Worm (Caenorhabditis elegans) whole organism, young adult: ENCODE results near the gene cysl-4.

Experiments used
- B0336.3 ChIP-seq: fragments of 200-800 bp; sonication (Bioruptor generic); IDR thresholded peaks from 2 replicates; pipeline ENCODE4 v1.3.6; 2022; ENCODE audit warnings: missing genetic modification characterization, missing compliant biosample characterization
- C17E4.6 ChIP-seq: fragments of 200-800 bp; sonication (Bioruptor generic); IDR thresholded peaks from 2 replicates; pipeline ENCODE4 v1.3.6; 2022; ENCODE audit warnings: missing genetic modification reagents, missing genetic modification characterization, missing compliant biosample characterization
- D2030.7 ChIP-seq: fragments of 200-800 bp; sonication (Bioruptor generic); IDR thresholded peaks from 2 replicates; pipeline ENCODE4 v1.3.6; 2022; ENCODE audit warnings: missing genetic modification reagents, missing genetic modification characterization, missing compliant biosample characterization
- F10E7.11 ChIP-seq: sonication (generic microtip); optimal IDR thresholded peaks from 2 replicates; lab custom pipeline; 2017; ENCODE audit warnings: mild to moderate bottlenecking, missing genetic modification characterization, moderate library complexity, missing compliant biosample characterization
- F33H1.4 ChIP-seq: fragments of 200-800 bp; sonication (Bioruptor generic); IDR thresholded peaks from 2 replicates; pipeline ENCODE4 v1.3.6; 2022; ENCODE audit warnings: missing genetic modification reagents, missing genetic modification characterization, missing compliant biosample characterization
- F52B5.7 ChIP-seq: sonication (generic microtip); optimal IDR thresholded peaks from 2 replicates; lab custom pipeline; 2016; ENCODE audit warnings: mild to moderate bottlenecking, missing genetic modification characterization, missing compliant biosample characterization
- K12H6.12 ChIP-seq: fragments of 200-800 bp; sonication (Bioruptor generic); optimal IDR thresholded peaks from 2 replicates; lab custom pipeline; 2018; ENCODE audit warnings: mild to moderate bottlenecking, missing genetic modification characterization, missing compliant biosample characterization
- Y53G8AR.9 ChIP-seq: fragments of 200-800 bp; sonication (Bioruptor generic); conservative IDR thresholded peaks from 2 replicates; pipeline ENCODE4 v1.3.6; 2022; ENCODE audit warnings: missing genetic modification reagents, missing genetic modification characterization, missing compliant biosample characterization
- aptf-2 ChIP-seq: fragments of 200-800 bp; sonication (Bioruptor generic); conservative IDR thresholded peaks from 2 replicates; pipeline ENCODE4 v1.3.6; 2022; ENCODE audit warnings: missing genetic modification reagents, missing genetic modification characterization, missing compliant biosample characterization
- athp-1 ChIP-seq: sonication (generic microtip); optimal IDR thresholded peaks from 2 replicates; lab custom pipeline; 2017; ENCODE audit warnings: mild to moderate bottlenecking, missing genetic modification characterization, missing compliant biosample characterization
- attf-5 ChIP-seq: fragments of 200-800 bp; sonication (Bioruptor generic); optimal IDR thresholded peaks from 2 replicates; lab custom pipeline; 2018; ENCODE audit warnings: mild to moderate bottlenecking, missing genetic modification characterization, missing compliant biosample characterization
- ccch-3 ChIP-seq: fragments of 200-800 bp; sonication (Bioruptor generic); optimal IDR thresholded peaks from 2 replicates; lab custom pipeline; 2018; ENCODE audit warnings: mild to moderate bottlenecking, missing genetic modification characterization, missing compliant biosample characterization
- cebp-1 ChIP-seq, 2 experiments: fragments of 200-800 bp in 1 of 2; sonication (Bioruptor generic) in 1 of 2; sonication (generic microtip) in 1 of 2; IDR thresholded peaks in 1 of 2; optimal IDR thresholded peaks in 1 of 2; 2 replicates each; pipeline versions ENCODE4 v1.3.6 to Lab custom; 2017 to 2022; ENCODE audit warnings: missing compliant biosample characterization in 2 of 2, missing genetic modification characterization in 2 of 2, mild to moderate bottlenecking in 1 of 2, missing genetic modification reagents in 1 of 2, moderate library complexity in 1 of 2
- ceh-100 ChIP-seq: fragments of 200-800 bp; sonication (Bioruptor generic); IDR thresholded peaks from 2 replicates; pipeline ENCODE4 v1.3.6; 2022; ENCODE audit warnings: missing genetic modification reagents, missing genetic modification characterization, missing compliant biosample characterization
- ceh-27 ChIP-seq: fragments of 200-800 bp; sonication (Bioruptor generic); optimal IDR thresholded peaks from 2 replicates; lab custom pipeline; 2018; ENCODE audit warnings: mild to moderate bottlenecking, missing genetic modification characterization, moderate library complexity, missing compliant biosample characterization
- ceh-58 ChIP-seq: fragments of 200-800 bp; sonication (Bioruptor generic); IDR thresholded peaks from 2 replicates; pipeline ENCODE4 v1.3.6; 2022; ENCODE audit warnings: missing genetic modification characterization, missing compliant biosample characterization
- chd-7 ChIP-seq: sonication (generic microtip); optimal IDR thresholded peaks from 2 replicates; lab custom pipeline; 2016; ENCODE audit warnings: mild to moderate bottlenecking, missing genetic modification characterization, moderate library complexity, missing compliant biosample characterization
- dox-1 ChIP-seq: fragments of 200-800 bp; sonication (Bioruptor generic); IDR thresholded peaks from 2 replicates; pipeline ENCODE4 v1.3.6; 2022; ENCODE audit warnings: missing genetic modification reagents, missing genetic modification characterization, missing compliant biosample characterization
- egl-18 ChIP-seq: fragments of 200-800 bp; sonication (Bioruptor generic); IDR thresholded peaks from 2 replicates; pipeline ENCODE4 v1.3.6; 2022; ENCODE audit warnings: missing genetic modification reagents, missing genetic modification characterization, missing compliant biosample characterization
- egl-44 ChIP-seq: fragments of 200-800 bp; sonication (Bioruptor generic); IDR thresholded peaks from 2 replicates; pipeline ENCODE4 v1.3.6; 2022; ENCODE audit warnings: missing genetic modification reagents, missing genetic modification characterization, missing compliant biosample characterization
- egrh-3 ChIP-seq: fragments of 200-800 bp; sonication (Bioruptor generic); IDR thresholded peaks from 2 replicates; pipeline ENCODE4 v1.3.6; 2022; ENCODE audit warnings: missing genetic modification reagents, missing genetic modification characterization, missing compliant biosample characterization
- ets-4 ChIP-seq: fragments of 200-800 bp; sonication (Bioruptor generic); optimal IDR thresholded peaks from 2 replicates; lab custom pipeline; 2018; ENCODE audit warnings: mild to moderate bottlenecking, missing genetic modification characterization, missing compliant biosample characterization
- hmg-20 ChIP-seq: fragments of 200-800 bp; sonication (Bioruptor generic); IDR thresholded peaks from 2 replicates; pipeline ENCODE4 v1.3.6; 2022; ENCODE audit warnings: missing genetic modification reagents, missing genetic modification characterization, missing compliant biosample characterization
- hrde-1 ChIP-seq: sonication (generic microtip); optimal IDR thresholded peaks from 2 replicates; lab custom pipeline; 2016; ENCODE audit warnings: missing genetic modification characterization, mild to moderate bottlenecking, missing compliant biosample characterization, moderate library complexity, missing genotype, missing genetic modification reagents, borderline replicate concordance
- hsf-1 ChIP-seq: fragments of 200-800 bp; sonication (Bioruptor generic); IDR thresholded peaks from 2 replicates; pipeline ENCODE4 v1.3.6; 2022; ENCODE audit warnings: missing genetic modification reagents, missing genetic modification characterization, missing compliant biosample characterization
- let-526 ChIP-seq: fragments of 200-800 bp; sonication (Bioruptor generic); IDR thresholded peaks from 2 replicates; pipeline ENCODE4 v1.3.6; 2022; ENCODE audit warnings: missing genetic modification reagents, missing genetic modification characterization, missing compliant biosample characterization
- let-607 ChIP-seq, 2 experiments: fragments of 200-800 bp in 1 of 2; sonication (Bioruptor generic) in 1 of 2; sonication (generic microtip) in 1 of 2; optimal IDR thresholded peaks; 2 replicates each; lab custom pipeline; 2016 to 2018; ENCODE audit warnings: mild to moderate bottlenecking in 2 of 2, missing compliant biosample characterization in 2 of 2, missing genetic modification characterization in 2 of 2, moderate library complexity in 2 of 2, missing genotype in 1 of 2
- lin-40 ChIP-seq: sonication (generic microtip); optimal IDR thresholded peaks from 2 replicates; lab custom pipeline; 2016; ENCODE audit warnings: missing genetic modification characterization, mild to moderate bottlenecking, missing compliant biosample characterization, missing genotype, missing genetic modification reagents
- lsl-1 ChIP-seq: fragments of 200-800 bp; sonication (Bioruptor generic); optimal IDR thresholded peaks from 2 replicates; lab custom pipeline; 2018; ENCODE audit warnings: mild to moderate bottlenecking, missing genetic modification characterization, moderate library complexity, missing compliant biosample characterization
- madf-10 ChIP-seq: sonication (generic microtip); optimal IDR thresholded peaks from 2 replicates; lab custom pipeline; 2016; ENCODE audit warnings: mild to moderate bottlenecking, missing genetic modification characterization, missing compliant biosample characterization
- madf-3 ChIP-seq: fragments of 200-800 bp; sonication (Bioruptor generic); IDR thresholded peaks from 2 replicates; pipeline ENCODE4 v1.3.6; 2022; ENCODE audit warnings: missing genetic modification reagents, missing genetic modification characterization, missing compliant biosample characterization
- madf-8 ChIP-seq: fragments of 200-800 bp; sonication (Bioruptor generic); conservative IDR thresholded peaks from 2 replicates; pipeline ENCODE4 v1.3.6; 2022; ENCODE audit warnings: missing genetic modification reagents, missing genetic modification characterization, missing compliant biosample characterization
- mes-4 ChIP-seq: sonication (generic microtip); optimal IDR thresholded peaks from 2 replicates; lab custom pipeline; 2016; ENCODE audit warnings: missing genotype, missing genetic modification characterization, missing compliant biosample characterization
- nfya-2 ChIP-seq: fragments of 200-800 bp; sonication (Bioruptor generic); IDR thresholded peaks from 2 replicates; pipeline ENCODE4 v1.3.6; 2022; ENCODE audit warnings: missing genetic modification reagents, missing genetic modification characterization, missing compliant biosample characterization
- nhr-90 ChIP-seq: sonication (generic microtip); optimal IDR thresholded peaks from 2 replicates; lab custom pipeline; 2016; ENCODE audit warnings: missing genotype, mild to moderate bottlenecking, missing genetic modification characterization, missing compliant biosample characterization
- snpc-1.1 ChIP-seq: sonication (generic microtip); optimal IDR thresholded peaks from 2 replicates; lab custom pipeline; 2017; ENCODE audit warnings: missing genetic modification characterization, mild to moderate bottlenecking, missing compliant biosample characterization, antibody characterized with exemption, moderate library complexity, missing genotype, missing genetic modification reagents; ENCODE audit not compliant: insufficient read depth
- tbp1 ChIP-seq: fragments of 200-800 bp; sonication (Bioruptor generic); optimal IDR thresholded peaks from 2 replicates; lab custom pipeline; 2018; ENCODE audit warnings: mild to moderate bottlenecking, missing genetic modification characterization, missing compliant biosample characterization
- tlf-1 ChIP-seq: fragments of 200-800 bp; sonication (Bioruptor generic); optimal IDR thresholded peaks from 2 replicates; lab custom pipeline; 2018; ENCODE audit warnings: mild to moderate bottlenecking, missing genetic modification characterization, missing compliant biosample characterization
- zfh-2 ChIP-seq: fragments of 200-800 bp; sonication (Bioruptor generic); conservative IDR thresholded peaks from 2 replicates; pipeline ENCODE4 v1.3.6; 2022; ENCODE audit warnings: missing genetic modification reagents, missing genetic modification characterization, missing compliant biosample characterization
- ztf-25 ChIP-seq: fragments of 200-800 bp; sonication (Bioruptor generic); IDR thresholded peaks from 2 replicates; pipeline ENCODE4 v1.3.6; 2022; ENCODE audit warnings: missing genetic modification reagents, missing genetic modification characterization, missing compliant biosample characterization
- ztf-26 ChIP-seq: sonication (generic microtip); optimal IDR thresholded peaks from 2 replicates; lab custom pipeline; 2017; ENCODE audit warnings: missing genetic modification characterization, missing compliant biosample characterization
- ztf-3 ChIP-seq: fragments of 200-800 bp; sonication (Bioruptor generic); optimal IDR thresholded peaks from 2 replicates; lab custom pipeline; 2018; ENCODE audit warnings: mild to moderate bottlenecking, missing genetic modification characterization, missing compliant biosample characterization
- ztf-6 ChIP-seq: fragments of 200-800 bp; sonication (Bioruptor generic); IDR thresholded peaks from 2 replicates; pipeline ENCODE4 v1.3.6; 2022; ENCODE audit warnings: missing genetic modification reagents, missing genetic modification characterization, missing compliant biosample characterization

The cysl-4 gene

DNA sequence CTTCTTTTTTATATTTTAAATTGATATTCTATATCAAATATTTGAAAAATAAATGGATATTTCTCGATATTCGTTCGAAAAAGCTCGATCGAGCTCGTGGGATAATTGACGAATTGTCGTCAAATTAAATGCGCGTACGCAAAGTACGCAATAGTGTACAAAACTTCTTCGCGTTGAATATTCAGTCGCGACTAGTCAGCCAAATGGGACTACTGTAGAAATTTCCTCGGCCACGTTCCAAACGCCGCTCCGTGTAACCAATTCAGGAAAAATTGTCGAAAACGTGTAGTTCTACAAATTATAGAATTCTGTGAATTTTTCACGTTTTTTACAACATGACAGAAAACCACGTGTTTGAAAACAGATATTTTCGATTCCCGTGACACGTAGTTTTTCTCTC is 3.7 kb downstream of the cysl-4 start (continued):
- TF ChIP-seq hmg-20 (GFP tag; lab: Robert Waterston, UW) (no peak), attf-5 (peak; percentile 69), K12H6.12 (tag; lab: Kevin White, UChicago) (no peak), ztf-3 (GFP tag; lab: Kevin White, UChicago) (no peak), ztf-6 (GFP tag; lab: Robert Waterston, UW) (no peak), B0336.3 (GFP tag; lab: Robert Waterston, UW) (peak; percentile 65), zfh-2 (GFP tag; lab: Robert Waterston, UW) (no peak), ztf-25 (GFP tag; lab: Robert Waterston, UW) (peak; percentile 85; the same call in 1 of the 2 replicates), D2030.7 (GFP tag; lab: Robert Waterston, UW) (peak; percentile 90), ceh-100 (GFP tag; lab: Robert Waterston, UW) (peak; percentile 56; the same call in 1 of the 2 replicates), aptf-2 (peak; percentile 92), tbp1 (GFP tag; lab: Kevin White, UChicago) (peak; percentile 51), ceh-27 (GFP tag; lab: Kevin White, UChicago) (peak; percentile 43), Y53G8AR.9 (GFP tag; lab: Robert Waterston, UW) (0 out of 2 replicates have a peak, but pooled peaks have one; percentile 46), let-607 (tag; optimal IDR thresholded peaks at IDR 0.05; lab: Kevin White, UChicago) (peak; percentile 44 to 87), dox-1 (GFP tag; lab: Robert Waterston, UW) (peak; percentile 93), chd-7 (no peak), ets-4 (no peak)

DNA sequence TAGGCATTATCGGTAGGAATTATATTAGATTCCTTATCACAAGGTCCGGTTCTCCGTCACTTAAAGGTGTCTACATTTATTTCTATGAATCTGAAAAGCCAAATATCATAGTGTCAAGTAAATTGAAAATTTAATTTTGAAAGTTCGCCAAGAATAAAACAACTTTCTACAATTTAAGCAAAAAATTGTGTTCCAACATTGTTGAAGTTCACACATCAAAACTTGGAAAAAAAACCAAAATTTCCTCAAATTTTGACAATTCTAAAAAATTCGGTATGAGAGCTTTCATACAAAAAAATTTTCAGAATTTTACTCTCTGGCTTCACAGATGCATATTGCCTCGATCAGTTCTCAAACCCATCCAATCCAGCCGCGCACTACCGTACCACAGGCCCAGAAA is 7.0 kb downstream of the cysl-4 start, which contains the start of gene F59A7.7:
F59A7.7 (plus strand) TSS at position 301 of the 400 bp plus-strand sequence.
- TF ChIP-seq ceh-58 (GFP tag; lab: Robert Waterston, UW) (0 out of 2 replicates have a peak, but pooled peaks have one; percentile 23), madf-8 (no peak)

DNA sequence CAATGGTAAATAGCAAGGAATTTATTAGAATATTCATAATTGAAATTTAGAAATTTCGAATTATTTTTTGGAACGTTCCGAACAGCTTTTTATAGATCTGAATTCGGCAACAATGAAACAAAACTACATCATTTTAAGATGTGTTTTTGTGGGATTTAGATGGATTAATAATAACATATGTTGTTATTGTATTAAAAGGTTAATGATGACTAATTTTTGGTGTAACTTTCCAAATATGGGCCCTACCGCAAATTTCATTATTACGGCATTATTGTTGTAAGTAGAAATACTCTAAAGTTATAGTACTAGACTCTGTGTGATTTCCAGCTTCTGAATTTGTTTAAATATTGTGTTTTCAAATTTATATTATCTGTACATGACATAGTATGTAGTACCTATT is 9.1 kb downstream of the cysl-4 start, which contains the start of gene F59A7.11:
F59A7.11 (minus strand) TSS at position 101 of the 400 bp plus-strand sequence.
- TF ChIP-seq lin-40 (tag; lab: Kevin White, UChicago) (no peak), let-526 (GFP tag; lab: Robert Waterston, UW) (no peak), athp-1 (tag; lab: Kevin White, UChicago) (no peak), ceh-27 (GFP tag; lab: Kevin White, UChicago) (no peak), K12H6.12 (tag; lab: Kevin White, UChicago) (no peak), madf-3 (GFP tag; lab: Robert Waterston, UW) (no peak), tbp1 (GFP tag; lab: Kevin White, UChicago) (no peak), let-607 (tag; optimal IDR thresholded peaks at IDR 0.05; lab: Kevin White, UChicago) (no peak), nhr-90 (tag; lab: Kevin White, UChicago) (no peak), Y53G8AR.9 (GFP tag; lab: Robert Waterston, UW) (no peak), F52B5.7 (tag; lab: Kevin White, UChicago) (no peak), F33H1.4 (GFP tag; lab: Robert Waterston, UW) (no peak), ccch-3 (GFP tag; lab: Kevin White, UChicago) (no peak), F10E7.11 (tag; lab: Kevin White, UChicago) (no peak), nfya-2 (no peak), snpc-1.1 (no peak), C17E4.6 (no peak)

ce11 chrV:2016428-2016827 is 11.7 kb downstream of the cysl-4 start, which contains the start of gene F59A7.2:
TSS of gene F59A7.2 (minus strand) at chrV:2016528.
- TF ChIP-seq hrde-1 (tag; lab: Kevin White, UChicago) (no peak), hsf-1 (GFP tag; lab: Robert Waterston, UW) (no peak), cebp-1 (GFP tag; IDR thresholded peaks at IDR 0.05; lab: Robert Waterston, UW) (no peak), cebp-1 (tag; optimal IDR thresholded peaks at IDR 0.05; lab: Kevin White, UChicago) (no peak), madf-10 (tag; lab: Kevin White, UChicago) (no peak), mes-4 (no peak), madf-8 (no peak), egl-44 (GFP tag; lab: Robert Waterston, UW) (no peak), ztf-3 (GFP tag; lab: Kevin White, UChicago) (no peak), tlf-1 (GFP tag; lab: Kevin White, UChicago) (no peak), hmg-20 (GFP tag; lab: Robert Waterston, UW) (no peak), ztf-26 (tag; lab: Kevin White, UChicago) (no peak), egl-18 (GFP tag; lab: Robert Waterston, UW) (no peak), lsl-1 (GFP tag; lab: Kevin White, UChicago) (no peak), egrh-3 (GFP tag; lab: Robert Waterston, UW) (no peak), ztf-25 (GFP tag; lab: Robert Waterston, UW) (no peak)
